Worm (Caenorhabditis elegans) whole organism, L1 larva: ENCODE data around the gene F48E8.2.

Source experiments
- ceh-8 ChIP-seq: fragments of 200-800 bp; sonication (Bioruptor generic); optimal IDR thresholded peaks from 2 replicates; lab custom pipeline; 2018; ENCODE audit warnings: mild to moderate bottlenecking, missing genetic modification characterization, moderate library complexity, missing compliant biosample characterization
- mef-2 ChIP-seq: fragments of 150-350 bp; optimal IDR thresholded peaks from 2 replicates; lab custom pipeline; 2014; ENCODE audit warnings: missing biosample characterization, missing genetic modification characterization
- snpc-4 ChIP-seq: fragments of 150-350 bp; optimal IDR thresholded peaks from 2 replicates; lab custom pipeline; 2014; ENCODE audit warnings: missing biosample characterization, missing genetic modification characterization
- unc-98 ChIP-seq: fragments of 200-800 bp; sonication (Bioruptor generic); IDR thresholded peaks from 2 replicates; pipeline ENCODE4 v1.3.6; 2022; ENCODE audit warnings: missing genetic modification characterization, missing compliant biosample characterization

ce11 chrIII:5419527-5419926 lies 44.6 kb upstream of the F48E8.2 start:
- no peak for TF ChIP-seq mef-2
- no peak for TF ChIP-seq unc-98
- TF ChIP-seq ceh-8 (GFP tag; lab: Kevin White, UChicago): no peak
- TF ChIP-seq snpc-4 (tag; lab: Kevin White, UChicago): no peak
